Worm (Caenorhabditis elegans) whole organism, young adult: Measurements from ENCODE around the gene Y4C6B.2.

Experiments
- D2030.7 ChIP-seq: fragments of 200-800 bp; sonication (Bioruptor generic); IDR thresholded peaks from 2 replicates; pipeline ENCODE4 v1.3.6; 2022; ENCODE audit warnings: missing genetic modification reagents, missing genetic modification characterization, missing compliant biosample characterization
- F33H1.4 ChIP-seq: fragments of 200-800 bp; sonication (Bioruptor generic); IDR thresholded peaks from 2 replicates; pipeline ENCODE4 v1.3.6; 2022; ENCODE audit warnings: missing genetic modification reagents, missing genetic modification characterization, missing compliant biosample characterization
- F39B2.1 ChIP-seq: fragments of 200-800 bp; sonication (Bioruptor generic); IDR thresholded peaks from 2 replicates; pipeline ENCODE4 v1.3.6; 2022; ENCODE audit warnings: missing genetic modification reagents, missing genetic modification characterization, missing compliant biosample characterization
- F55B11.4 ChIP-seq: sonication (generic microtip); optimal IDR thresholded peaks from 2 replicates; lab custom pipeline; 2016; ENCODE audit warnings: missing compliant biosample characterization, missing genetic modification characterization, borderline replicate concordance; ENCODE audit not compliant: insufficient read depth
- F57C9.4 ChIP-seq: sonication (generic microtip); optimal IDR thresholded peaks from 2 replicates; lab custom pipeline; 2017; ENCODE audit warnings: mild to moderate bottlenecking, missing genetic modification characterization, missing compliant biosample characterization
- Y53F4B.3 ChIP-seq: fragments of 200-800 bp; sonication (Bioruptor generic); IDR thresholded peaks from 2 replicates; pipeline ENCODE4 v1.3.6; 2022; ENCODE audit warnings: missing genetic modification reagents, missing genetic modification characterization, missing compliant biosample characterization
- attf-3 ChIP-seq: fragments of 200-800 bp; sonication (Bioruptor generic); conservative IDR thresholded peaks from 2 replicates; pipeline ENCODE4 v1.3.6; 2022; ENCODE audit warnings: missing genetic modification reagents, missing genetic modification characterization, missing compliant biosample characterization
- attf-5 ChIP-seq: fragments of 200-800 bp; sonication (Bioruptor generic); optimal IDR thresholded peaks from 2 replicates; lab custom pipeline; 2018; ENCODE audit warnings: mild to moderate bottlenecking, missing genetic modification characterization, missing compliant biosample characterization
- attf-6 ChIP-seq: fragments of 200-800 bp; sonication (Bioruptor generic); IDR thresholded peaks from 2 replicates; pipeline ENCODE4 v1.3.6; 2022; ENCODE audit warnings: missing genetic modification reagents, missing genetic modification characterization, missing compliant biosample characterization
- cebp-1 ChIP-seq, 2 experiments: fragments of 200-800 bp in 1 of 2; sonication (Bioruptor generic) in 1 of 2; sonication (generic microtip) in 1 of 2; IDR thresholded peaks in 1 of 2; optimal IDR thresholded peaks in 1 of 2; 2 replicates each; pipeline versions ENCODE4 v1.3.6 to Lab custom; 2017 to 2022; ENCODE audit warnings: missing compliant biosample characterization in 2 of 2, missing genetic modification characterization in 2 of 2, mild to moderate bottlenecking in 1 of 2, missing genetic modification reagents in 1 of 2, moderate library complexity in 1 of 2
- ceh-100 ChIP-seq: fragments of 200-800 bp; sonication (Bioruptor generic); IDR thresholded peaks from 2 replicates; pipeline ENCODE4 v1.3.6; 2022; ENCODE audit warnings: missing genetic modification reagents, missing genetic modification characterization, missing compliant biosample characterization
- ceh-58 ChIP-seq: fragments of 200-800 bp; sonication (Bioruptor generic); IDR thresholded peaks from 2 replicates; pipeline ENCODE4 v1.3.6; 2022; ENCODE audit warnings: missing genetic modification characterization, missing compliant biosample characterization
- dpl-1 ChIP-seq: fragments of 150-350 bp; optimal IDR thresholded peaks from 2 replicates; lab custom pipeline; 2014; ENCODE audit warnings: missing biosample characterization, missing genetic modification reagents, missing genetic modification characterization
- efl-1 ChIP-seq: fragments of 150-350 bp; optimal IDR thresholded peaks from 2 replicates; lab custom pipeline; 2014; ENCODE audit warnings: missing biosample characterization, missing genetic modification reagents, missing genetic modification characterization
- let-526 ChIP-seq: fragments of 200-800 bp; sonication (Bioruptor generic); IDR thresholded peaks from 2 replicates; pipeline ENCODE4 v1.3.6; 2022; ENCODE audit warnings: missing genetic modification reagents, missing genetic modification characterization, missing compliant biosample characterization
- lin-35 ChIP-seq, 3 experiments: fragments of 150-350 bp in 2 of 3; sonication (generic microtip) in 1 of 3; optimal IDR thresholded peaks; 2 replicates each; lab custom pipeline; 2014 to 2018; ENCODE audit warnings: missing biosample characterization in 3 of 3, missing genetic modification characterization in 3 of 3, missing genetic modification reagents in 3 of 3
- lsl-1 ChIP-seq: fragments of 200-800 bp; sonication (Bioruptor generic); optimal IDR thresholded peaks from 2 replicates; lab custom pipeline; 2018; ENCODE audit warnings: mild to moderate bottlenecking, missing genetic modification characterization, moderate library complexity, missing compliant biosample characterization
- mcd-1 ChIP-seq: fragments of 200-800 bp; sonication (Bioruptor generic); IDR thresholded peaks from 2 replicates; pipeline ENCODE4 v1.3.6; 2022; ENCODE audit warnings: missing genetic modification reagents, missing genetic modification characterization, missing compliant biosample characterization
- nhr-120 ChIP-seq: fragments of 200-800 bp; sonication (Bioruptor generic); IDR thresholded peaks from 2 replicates; pipeline ENCODE4 v1.3.6; 2022; ENCODE audit warnings: missing genetic modification characterization, missing compliant biosample characterization
- nhr-27 ChIP-seq: fragments of 200-800 bp; sonication (Bioruptor generic); optimal IDR thresholded peaks from 2 replicates; lab custom pipeline; 2018; ENCODE audit warnings: mild to moderate bottlenecking, missing genetic modification characterization, moderate library complexity, missing compliant biosample characterization
- nhr-90 ChIP-seq: sonication (generic microtip); optimal IDR thresholded peaks from 2 replicates; lab custom pipeline; 2016; ENCODE audit warnings: missing genotype, mild to moderate bottlenecking, missing genetic modification characterization, missing compliant biosample characterization
- pha-4 ChIP-seq: fragments of 150-350 bp; sonication (generic microtip); optimal IDR thresholded peaks from 2 replicates; lab custom pipeline; 2014; ENCODE audit warnings: missing biosample characterization, missing genetic modification reagents, missing genetic modification characterization
- sdz-38 ChIP-seq: sonication (generic microtip); optimal IDR thresholded peaks from 2 replicates; lab custom pipeline; 2016; ENCODE audit warnings: missing genotype, missing genetic modification characterization, missing compliant biosample characterization
- snpc-1.1 ChIP-seq: sonication (generic microtip); optimal IDR thresholded peaks from 2 replicates; lab custom pipeline; 2017; ENCODE audit warnings: missing genetic modification characterization, mild to moderate bottlenecking, missing compliant biosample characterization, antibody characterized with exemption, moderate library complexity, missing genotype, missing genetic modification reagents; ENCODE audit not compliant: insufficient read depth
- snpc-3.4 ChIP-seq: sonication (generic microtip); optimal IDR thresholded peaks from 2 replicates; lab custom pipeline; 2017; ENCODE audit warnings: missing genetic modification characterization, mild to moderate bottlenecking, missing compliant biosample characterization, antibody characterized with exemption, moderate library complexity, missing genotype, missing genetic modification reagents
- snpc-4 ChIP-seq, 5 experiments: fragments of 150-350 bp in 1 of 5; sonication (generic microtip) in 4 of 5; optimal IDR thresholded peaks; 2 replicates each; lab custom pipeline; 2014 to 2018; ENCODE audit warnings: missing genetic modification characterization in 5 of 5, missing biosample characterization in 3 of 5, antibody characterized with exemption in 2 of 5, mild to moderate bottlenecking in 2 of 5, missing compliant biosample characterization in 2 of 5, missing genotype in 2 of 5, moderate library complexity in 2 of 5, missing genetic modification reagents in 1 of 5
- tbp1 ChIP-seq: fragments of 200-800 bp; sonication (Bioruptor generic); optimal IDR thresholded peaks from 2 replicates; lab custom pipeline; 2018; ENCODE audit warnings: mild to moderate bottlenecking, missing genetic modification characterization, missing compliant biosample characterization
- tbx-9 ChIP-seq: sonication (generic microtip); optimal IDR thresholded peaks from 2 replicates; lab custom pipeline; 2016; ENCODE audit warnings: borderline replicate concordance, missing genetic modification characterization, inconsistent platforms, missing compliant biosample characterization
- xnd-1 ChIP-seq: sonication (generic microtip); optimal IDR thresholded peaks from 2 replicates; lab custom pipeline; 2016; ENCODE audit warnings: missing genotype, missing genetic modification reagents, missing genetic modification characterization, missing compliant biosample characterization
- zfh-2 ChIP-seq: fragments of 200-800 bp; sonication (Bioruptor generic); conservative IDR thresholded peaks from 2 replicates; pipeline ENCODE4 v1.3.6; 2022; ENCODE audit warnings: missing genetic modification reagents, missing genetic modification characterization, missing compliant biosample characterization
- ztf-6 ChIP-seq: fragments of 200-800 bp; sonication (Bioruptor generic); IDR thresholded peaks from 2 replicates; pipeline ENCODE4 v1.3.6; 2022; ENCODE audit warnings: missing genetic modification reagents, missing genetic modification characterization, missing compliant biosample characterization

The Y4C6B.2 gene

ce11 chrIV:5354124-5354523 lies 14.8 kb downstream of the Y4C6B.2 start, which contains the start of gene Y4C6B.1:
Gene Y4C6B.1, plus strand, starts transcription at chrIV:5354488.
- peak; percentile 24 for TF ChIP-seq tbp1 (GFP tag; lab: Kevin White, UChicago)
- no peak for TF ChIP-seq F33H1.4 (GFP tag; lab: Robert Waterston, UW)
- peak; percentile 69 for TF ChIP-seq mcd-1 (GFP tag; lab: Robert Waterston, UW)
- TF ChIP-seq lsl-1 (GFP tag; lab: Kevin White, UChicago): peak; percentile 56
- TF ChIP-seq ceh-100: no peak
- no peak for TF ChIP-seq xnd-1 (tag; lab: Kevin White, UChicago)
- TF ChIP-seq F39B2.1 (GFP tag; lab: Robert Waterston, UW): no peak
- TF ChIP-seq cebp-1 (GFP tag; IDR thresholded peaks at IDR 0.05; lab: Robert Waterston, UW): no peak
- no peak for TF ChIP-seq cebp-1 (tag; optimal IDR thresholded peaks at IDR 0.05; lab: Kevin White, UChicago)
- peak; percentile 8 for TF ChIP-seq dpl-1
- no peak for TF ChIP-seq D2030.7 (GFP tag; lab: Robert Waterston, UW)
- TF ChIP-seq efl-1 (GFP tag; lab: Kevin White, UChicago): peak; percentile 61
- no peak for TF ChIP-seq snpc-4 (GFP tag; optimal IDR thresholded peaks at IDR 0.05; lab: Kevin White, UChicago)
- TF ChIP-seq snpc-4 (tag; optimal IDR thresholded peaks at IDR 0.05; lab: Kevin White, UChicago): peak in 3 of 4 experiments; percentile 59 to 80 (median 72)
- TF ChIP-seq snpc-3.4 (tag; lab: Kevin White, UChicago): peak; percentile 10
- TF ChIP-seq tbx-9 (tag; lab: Kevin White, UChicago): no peak
- no peak for TF ChIP-seq F55B11.4 (tag; lab: Kevin White, UChicago)

ce11 chrIV:5354564-5354963 lies 15.2 kb downstream of the Y4C6B.2 start:
- TF ChIP-seq F57C9.4 (tag; lab: Kevin White, UChicago) (no peak), efl-1 (GFP tag; lab: Kevin White, UChicago) (no peak), attf-3 (GFP tag; lab: Robert Waterston, UW) (no peak), Y53F4B.3 (GFP tag; lab: Robert Waterston, UW) (no peak), nhr-27 (tag; lab: Kevin White, UChicago) (no peak), sdz-38 (tag; lab: Kevin White, UChicago) (no peak), nhr-90 (tag; lab: Kevin White, UChicago) (no peak), mcd-1 (GFP tag; lab: Robert Waterston, UW) (no peak), attf-6 (GFP tag; lab: Robert Waterston, UW) (no peak), nhr-120 (GFP tag; lab: Robert Waterston, UW) (no peak), ztf-6 (GFP tag; lab: Robert Waterston, UW) (no peak), zfh-2 (GFP tag; lab: Robert Waterston, UW) (no peak), xnd-1 (tag; lab: Kevin White, UChicago) (no peak), snpc-1.1 (tag; lab: Kevin White, UChicago) (no peak)

- no peak for TF ChIP-seq tbp1 (GFP tag; lab: Kevin White, UChicago)
- no peak for TF ChIP-seq pha-4 (tag; lab: Kevin White, UChicago)
- no peak for TF ChIP-seq ceh-58
- TF ChIP-seq snpc-3.4 (tag; lab: Kevin White, UChicago): no peak
- no peak for TF ChIP-seq attf-5 (GFP tag; lab: Kevin White, UChicago)
- TF ChIP-seq lin-35 (GFP tag; optimal IDR thresholded peaks at IDR 0.05; lab: Kevin White, UChicago): no peak
- TF ChIP-seq let-526 (GFP tag; lab: Robert Waterston, UW): no peak
- TF ChIP-seq, all 124 proteins: peak for 0
Measured at ce11 chrIV:5360533-5360932, 21.2 kb downstream of the Y4C6B.2 start, which contains the start of gene F41H10.5. Gene F41H10.5, plus strand, starts transcription at chrIV:5360907.
